Worm (Caenorhabditis elegans) whole organism, mixed stage, embryonic: Measurements from ENCODE around the gene srlf-3.

ENCODE experiments used
- blmp-1 ChIP-seq: fragments of 150-350 bp; optimal IDR thresholded peaks from 2 replicates; lab custom pipeline; 2014; ENCODE audit warnings: missing biosample characterization, missing genetic modification characterization
- ces-1 ChIP-seq: fragments of 150-350 bp; optimal IDR thresholded peaks from 2 replicates; lab custom pipeline; 2014; ENCODE audit warnings: missing biosample characterization, missing genetic modification reagents, missing genetic modification characterization
- elt-1 ChIP-seq: sonication (generic microtip); optimal IDR thresholded peaks from 2 replicates; lab custom pipeline; 2017; ENCODE audit warnings: missing genetic modification characterization, mild to moderate bottlenecking, missing compliant biosample characterization, antibody characterized with exemption, moderate library complexity, borderline replicate concordance; ENCODE audit not compliant: insufficient read depth
- ham-2 ChIP-seq: fragments of 200-800 bp; sonication (Bioruptor generic); optimal IDR thresholded peaks from 2 replicates; lab custom pipeline; 2018; ENCODE audit warnings: mild to moderate bottlenecking, missing genetic modification characterization, missing compliant biosample characterization
- nhr-28 ChIP-seq: fragments of 150-350 bp; optimal IDR thresholded peaks from 2 replicates; lab custom pipeline; 2014; ENCODE audit warnings: missing biosample characterization, missing genetic modification characterization
- pha-4 ChIP-seq: fragments of 150-350 bp; optimal IDR thresholded peaks from 2 replicates; lab custom pipeline; 2018; ENCODE audit warnings: missing biosample characterization, missing genetic modification reagents, missing genetic modification characterization

ce11 chrIV:8499956-8500355 lies 12.7 kb downstream of the srlf-3 start:
- TF ChIP-seq ham-2 (GFP tag; lab: Kevin White, UChicago) (no peak), nhr-28 (tag; lab: Kevin White, UChicago) (no peak), blmp-1 (no peak), elt-1 (no peak), pha-4 (tag; lab: Kevin White, UChicago) (no peak), ces-1 (GFP tag; lab: Kevin White, UChicago) (no peak)
